Fruit fly (Drosophila melanogaster): ENCODE measurements around the gene MagR.

The MagR gene

dm6 chrX:15748945-15749344 is 14.9 kb downstream of the MagR start, which contains the start of gene Mvd (continued):
- TF ChIP-seq Mad (GFP tag; optimal IDR thresholded peaks at IDR 0.05) = no peak
- TF ChIP-seq CkIIα-i1 (GFP tag; IDR thresholded peaks at IDR 0.05) = no peak
- peak; percentile 53 for TF ChIP-seq Myb (GFP tag; optimal IDR thresholded peaks at IDR 0.05)
- TF ChIP-seq CG9797 (GFP tag; optimal IDR thresholded peaks at IDR 0.05) = peak; percentile 82
- 0 out of 2 replicates have a peak, but pooled peaks have one; percentile 15 for TF ChIP-seq Scr (GFP tag; IDR thresholded peaks at IDR 0.05; ENCODE audit: partially characterized antibody)
- no peak for TF ChIP-seq Abd-B (GFP tag; optimal IDR thresholded peaks at IDR 0.05)
- TF ChIP-seq CG18619 (GFP tag; optimal IDR thresholded peaks at IDR 0.05) = no peak
- no peak for TF ChIP-seq CG16863 (GFP tag; optimal IDR thresholded peaks at IDR 0.05)
- TF ChIP-seq MBD-R2 (GFP tag; IDR thresholded peaks at IDR 0.05) = peak; percentile 78
- no peak for TF ChIP-seq CG10959 (GFP tag; IDR thresholded peaks at IDR 0.05)
- no peak for TF ChIP-seq pan (optimal IDR thresholded peaks at IDR 0.05)
- TF ChIP-seq pan (GFP tag; optimal IDR thresholded peaks at IDR 0.05 in 1 of 2, IDR thresholded peaks at IDR 0.05 in 1 of 2) = no peak
- peak; percentile 65 for TF ChIP-seq pita (GFP tag; optimal IDR thresholded peaks at IDR 0.05)
- TF ChIP-seq al (GFP tag; IDR thresholded peaks at IDR 0.05) = no peak
- TF ChIP-seq Sox102F (GFP tag; optimal IDR thresholded peaks at IDR 0.05) = no peak
- TF ChIP-seq CG8924 (tag; optimal IDR thresholded peaks at IDR 0.05) = peak; percentile 5
- TF ChIP-seq CG3995 (GFP tag; optimal IDR thresholded peaks at IDR 0.05) = peak; percentile 89
- TF ChIP-seq CG2889 (GFP tag; IDR thresholded peaks at IDR 0.05) = no peak
- no peak for TF ChIP-seq kni (GFP tag; optimal IDR thresholded peaks at IDR 0.05)
- TF ChIP-seq Fer1 (GFP tag; optimal IDR thresholded peaks at IDR 0.05) = peak; percentile 39
- no peak for TF ChIP-seq CG14014 (GFP tag; IDR thresholded peaks at IDR 0.05)
- no peak for TF ChIP-seq ara (GFP tag; IDR thresholded peaks at IDR 0.05)
- no peak for TF ChIP-seq CG11085 (GFP tag; IDR thresholded peaks at IDR 0.05)
- no peak for TF ChIP-seq Kr (GFP tag; optimal IDR thresholded peaks at IDR 0.05)
- TF ChIP-seq CG42726 (GFP tag; IDR thresholded peaks at IDR 0.05; ENCODE audit: partially characterized antibody) = no peak
- peak; percentile 68 for TF ChIP-seq bigmax (GFP tag; optimal IDR thresholded peaks at IDR 0.05)
- peak; percentile 81 for TF ChIP-seq CG15514 (GFP tag; optimal IDR thresholded peaks at IDR 0.05)
- TF ChIP-seq Dp (GFP tag; optimal IDR thresholded peaks at IDR 0.05) = peak; percentile 53
- no peak for TF ChIP-seq CG4854 (GFP tag; optimal IDR thresholded peaks at IDR 0.05)
- TF ChIP-seq CG4328 (GFP tag; optimal IDR thresholded peaks at IDR 0.05) = no peak
- peak; percentile 17 for TF ChIP-seq mam (GFP tag; optimal IDR thresholded peaks at IDR 0.05)
- TF ChIP-seq CG30020 (tag; optimal IDR thresholded peaks at IDR 0.05) = peak; percentile 39
- no peak for TF ChIP-seq lola (GFP tag; optimal IDR thresholded peaks at IDR 0.05)
- TF ChIP-seq HmgZ (tag; optimal IDR thresholded peaks at IDR 0.05) = peak; percentile 74
- TF ChIP-seq ftz-f1 (GFP tag; optimal IDR thresholded peaks at IDR 0.05) = peak; percentile 15
- no peak for TF ChIP-seq gsb-n (tag; optimal IDR thresholded peaks at IDR 0.05)
- TF ChIP-seq Dad (GFP tag; optimal IDR thresholded peaks at IDR 0.05) = no peak
- no peak for TF ChIP-seq dysf (GFP tag; IDR thresholded peaks at IDR 0.05)
- peak; percentile 75 for TF ChIP-seq CG14710 (tag; optimal IDR thresholded peaks at IDR 0.05)
- no peak for TF ChIP-seq tll (GFP tag; optimal IDR thresholded peaks at IDR 0.05)
- no peak for TF ChIP-seq Neu2 (GFP tag; optimal IDR thresholded peaks at IDR 0.05; ENCODE audit: borderline replicate concordance)
- TF ChIP-seq Hmx (GFP tag; optimal IDR thresholded peaks at IDR 0.05) = no peak
- no peak for TF ChIP-seq Mrtf (GFP tag; IDR thresholded peaks at IDR 0.05)
- TF ChIP-seq CG7271 (tag; optimal IDR thresholded peaks at IDR 0.05) = no peak
- TF ChIP-seq CG9876 (GFP tag; optimal IDR thresholded peaks at IDR 0.05) = no peak
- no peak for TF ChIP-seq tin (GFP tag; optimal IDR thresholded peaks at IDR 0.05)
- peak in 1 of 2 experiments; percentile 46 for TF ChIP-seq Pdp1 (GFP tag; optimal IDR thresholded peaks at IDR 0.05)
- peak; percentile 7 for TF ChIP-seq nom (GFP tag; optimal IDR thresholded peaks at IDR 0.05)
- TF ChIP-seq CG3726 (GFP tag; IDR thresholded peaks at IDR 0.05) = no peak
- TF ChIP-seq Hmr (GFP tag; optimal IDR thresholded peaks at IDR 0.05) = no peak
- peak; percentile 53 for TF ChIP-seq Sry-δ (GFP tag; optimal IDR thresholded peaks at IDR 0.05)

Data from whole organism, embryonic.